Worm (Caenorhabditis elegans): ENCODE measurements around the gene prdx-2.

ce11 chrII:5414040-5414439, 36.0 kb downstream of the prdx-2 start, which contains the start of the genes EEED8.14 and EEED8.3:
- TF ChIP-seq W03F9.2 (tag; optimal IDR thresholded peaks at IDR 0.05) (no peak), dao-5 (tag; optimal IDR thresholded peaks at IDR 0.05) (no peak), him-1 (tag; optimal IDR thresholded peaks at IDR 0.05) (no peak)
